Worm (Caenorhabditis elegans): Measurements from ENCODE around the gene srbc-12.
"Not testable (repeated sequence)": the region's sequence is repeated elsewhere in the genome, so short reads cannot be mapped to it uniquely, and the experiment has no call there.

ce11 chrV:820629-821028 lies 29.0 kb upstream of the srbc-12 start, which contains the start of gene srx-32:
- not testable (repeated sequence) for TF ChIP-seq nhr-90 (tag; optimal IDR thresholded peaks at IDR 0.05; ENCODE audit: poor library complexity); unc-98 (GFP tag; IDR thresholded peaks at IDR 0.05); unc-86 (tag; optimal IDR thresholded peaks at IDR 0.05); mep-1 (tag; optimal IDR thresholded peaks at IDR 0.05); ama-1 (optimal IDR thresholded peaks at IDR 0.05); nhr-12 (tag; optimal IDR thresholded peaks at IDR 0.05); nhr-20 (tag; optimal IDR thresholded peaks at IDR 0.05); ztf-4 (tag; optimal IDR thresholded peaks at IDR 0.05); pqm-1 (tag; optimal IDR thresholded peaks at IDR 0.05); ces-1 (GFP tag; optimal IDR thresholded peaks at IDR 0.05)

Measured in whole organism, L1 larva.